Worm (Caenorhabditis elegans): ENCODE results near the gene F35D11.4.

The F35D11.4 gene

DNA sequence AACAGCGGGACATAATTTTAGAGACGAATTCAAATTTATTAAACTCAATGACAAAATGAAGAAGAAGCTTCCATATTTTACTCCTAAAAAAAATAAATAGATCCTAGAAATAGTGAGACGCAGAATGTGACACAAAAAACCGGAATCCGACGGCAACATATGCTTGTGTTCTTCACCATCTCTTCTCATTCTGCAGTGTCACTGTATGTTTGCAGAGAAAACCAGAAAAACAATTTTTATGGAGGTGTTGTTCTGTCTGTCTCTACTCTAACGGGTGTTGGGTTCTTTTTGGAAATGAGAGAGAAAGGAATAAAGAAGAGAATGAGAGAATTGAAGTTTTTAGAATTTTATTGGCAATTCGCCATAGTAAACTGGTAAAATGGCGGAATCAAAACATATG, 35.7 kb downstream of the F35D11.4 start:
- TF ChIP-seq ama-1 (optimal IDR thresholded peaks at IDR 0.05) (no peak), sea-1 (GFP tag; conservative IDR thresholded peaks at IDR 0.05) (no peak), hmg-4 (GFP tag; optimal IDR thresholded peaks at IDR 0.05) (no peak), tra-4 (tag; optimal IDR thresholded peaks at IDR 0.05) (no peak), tbx-37 (GFP tag; conservative IDR thresholded peaks at IDR 0.05) (no peak), B0310.2 (tag; optimal IDR thresholded peaks at IDR 0.05) (no peak), ets-7 (tag; optimal IDR thresholded peaks at IDR 0.05) (no peak), hmbx-1 (tag; optimal IDR thresholded peaks at IDR 0.05) (no peak), scrt-1 (GFP tag; IDR thresholded peaks at IDR 0.05) (no peak), hnd-1 (tag; optimal IDR thresholded peaks at IDR 0.05) (no peak), flt-1 (GFP tag; IDR thresholded peaks at IDR 0.05) (no peak), pes-1 (GFP tag; IDR thresholded peaks at IDR 0.05) (no peak), ceh-36 (tag; optimal IDR thresholded peaks at IDR 0.05) (no peak), F13C5.2 (tag; optimal IDR thresholded peaks at IDR 0.05) (no peak), tbx-11 (GFP tag; IDR thresholded peaks at IDR 0.05) (no peak), aly-1 (tag; optimal IDR thresholded peaks at IDR 0.05) (no peak)

DNA sequence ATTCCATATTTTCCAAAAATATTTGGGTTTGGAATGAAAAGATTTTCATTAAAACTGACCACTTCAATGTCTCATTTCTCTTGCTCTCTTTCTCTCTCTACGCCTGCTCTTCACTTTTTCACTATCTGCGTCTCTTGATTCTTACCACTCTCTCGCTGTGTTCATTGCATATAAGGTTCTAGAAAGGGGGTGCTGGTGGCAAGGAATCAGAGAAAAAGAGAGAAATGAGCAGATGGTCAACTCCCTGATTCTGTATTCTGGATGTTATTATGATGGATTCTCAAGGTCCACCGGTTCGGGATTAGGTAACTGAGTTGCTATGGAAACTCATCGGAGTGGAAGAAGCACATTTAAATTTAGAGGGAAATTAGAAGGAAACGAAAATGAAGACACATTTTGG, 37.5 kb downstream of the F35D11.4 start:
- TF ChIP-seq tbx-11 (GFP tag; IDR thresholded peaks at IDR 0.05) (no peak), B0310.2 (tag; optimal IDR thresholded peaks at IDR 0.05) (no peak), aly-1 (tag; optimal IDR thresholded peaks at IDR 0.05) (no peak), ama-1 (optimal IDR thresholded peaks at IDR 0.05) (no peak), sea-1 (GFP tag; conservative IDR thresholded peaks at IDR 0.05) (no peak), F13C5.2 (tag; optimal IDR thresholded peaks at IDR 0.05) (no peak), pes-1 (GFP tag; IDR thresholded peaks at IDR 0.05) (no peak), hmg-4 (GFP tag; optimal IDR thresholded peaks at IDR 0.05) (no peak), hnd-1 (tag; optimal IDR thresholded peaks at IDR 0.05) (no peak), tra-4 (tag; optimal IDR thresholded peaks at IDR 0.05) (no peak), tbx-37 (GFP tag; conservative IDR thresholded peaks at IDR 0.05) (no peak), hmbx-1 (tag; optimal IDR thresholded peaks at IDR 0.05) (no peak), flt-1 (GFP tag; IDR thresholded peaks at IDR 0.05) (no peak), scrt-1 (GFP tag; IDR thresholded peaks at IDR 0.05) (no peak), ceh-36 (tag; optimal IDR thresholded peaks at IDR 0.05) (no peak), ets-7 (tag; optimal IDR thresholded peaks at IDR 0.05) (no peak)

- TF ChIP-seq pes-1 (GFP tag; IDR thresholded peaks at IDR 0.05) (no peak), ceh-36 (tag; optimal IDR thresholded peaks at IDR 0.05) (no peak), scrt-1 (GFP tag; IDR thresholded peaks at IDR 0.05) (no peak), B0310.2 (tag; optimal IDR thresholded peaks at IDR 0.05) (no peak), ama-1 (optimal IDR thresholded peaks at IDR 0.05) (no peak), flt-1 (GFP tag; IDR thresholded peaks at IDR 0.05) (no peak), tbx-11 (GFP tag; IDR thresholded peaks at IDR 0.05) (no peak), hmbx-1 (tag; optimal IDR thresholded peaks at IDR 0.05) (no peak), sea-1 (GFP tag; conservative IDR thresholded peaks at IDR 0.05) (no peak), aly-1 (tag; optimal IDR thresholded peaks at IDR 0.05) (no peak), hmg-4 (GFP tag; optimal IDR thresholded peaks at IDR 0.05) (no peak), hnd-1 (tag; optimal IDR thresholded peaks at IDR 0.05) (no peak), ets-7 (tag; optimal IDR thresholded peaks at IDR 0.05) (no peak), tra-4 (tag; optimal IDR thresholded peaks at IDR 0.05) (no peak), tbx-37 (GFP tag; conservative IDR thresholded peaks at IDR 0.05) (no peak), ceh-13 (GFP tag; optimal IDR thresholded peaks at IDR 0.05) (no peak)
Observed at ce11 chrII:4648785-4649184, 45.6 kb downstream of the F35D11.4 start, which contains the start of gene lgc-27. lgc-27 (plus strand) TSS chrII:4649085.

DNA sequence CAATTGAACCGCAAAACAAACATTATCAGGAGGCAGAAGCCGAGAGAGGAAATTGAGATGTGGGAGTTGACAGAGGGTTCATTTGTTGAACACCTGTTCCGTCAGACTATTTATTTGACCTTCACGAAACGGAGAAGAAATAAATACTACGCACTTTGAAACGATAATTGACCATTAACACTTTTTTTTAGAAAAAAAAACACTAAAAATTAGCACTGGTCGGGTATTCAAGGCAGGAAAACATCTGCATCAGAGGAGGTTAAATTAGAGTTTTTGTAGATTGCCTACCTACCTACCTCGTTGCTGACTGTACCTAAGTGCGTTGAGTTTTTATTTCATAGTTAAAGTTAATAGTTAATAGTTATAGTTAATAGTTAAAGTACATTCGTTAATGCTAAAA, 46.8 kb downstream of the F35D11.4 start:
- TF ChIP-seq scrt-1 (GFP tag; IDR thresholded peaks at IDR 0.05) (no peak), aly-1 (tag; optimal IDR thresholded peaks at IDR 0.05) (no peak), hmbx-1 (tag; optimal IDR thresholded peaks at IDR 0.05) (no peak), hnd-1 (tag; optimal IDR thresholded peaks at IDR 0.05) (no peak), tbx-37 (GFP tag; conservative IDR thresholded peaks at IDR 0.05) (no peak), tra-4 (tag; optimal IDR thresholded peaks at IDR 0.05) (no peak), flt-1 (GFP tag; IDR thresholded peaks at IDR 0.05) (no peak), hmg-4 (GFP tag; optimal IDR thresholded peaks at IDR 0.05) (no peak), B0310.2 (tag; optimal IDR thresholded peaks at IDR 0.05) (no peak), sea-1 (GFP tag; conservative IDR thresholded peaks at IDR 0.05) (no peak), ets-7 (tag; optimal IDR thresholded peaks at IDR 0.05) (no peak), tbx-11 (GFP tag; IDR thresholded peaks at IDR 0.05) (no peak), F13C5.2 (tag; optimal IDR thresholded peaks at IDR 0.05) (no peak), ceh-13 (GFP tag; optimal IDR thresholded peaks at IDR 0.05) (no peak), ama-1 (optimal IDR thresholded peaks at IDR 0.05) (no peak)

All from whole organism, early embryonic.